Worm (Caenorhabditis elegans): ENCODE results near the gene nst-1.

nst-1 gene

ce11 chrII:8311484-8311883 is 28.5 kb upstream of the nst-1 start:
- TF ChIP-seq let-526 (GFP tag; IDR thresholded peaks at IDR 0.05), result no peak

- TF ChIP-seq nfya-1 (tag; optimal IDR thresholded peaks at IDR 0.05; ENCODE audit: borderline replicate concordance, insufficient read depth), result no peak
These were observed 25.3 kb upstream of the nst-1 start for ce11 chrII:8308314-8308713.

ce11 chrII:8295296-8295695 is 12.3 kb upstream of the nst-1 start, which contains the start of gene nlp-55:
Gene nlp-55, minus strand, starts transcription at chrII:8295396.
- TF ChIP-seq tbp1 (GFP tag; optimal IDR thresholded peaks at IDR 0.05), result no peak
- no peak for TF ChIP-seq sptf-2 (GFP tag; optimal IDR thresholded peaks at IDR 0.05)
- no peak for TF ChIP-seq T26A5.8 (tag; optimal IDR thresholded peaks at IDR 0.05)
- TF ChIP-seq nhr-90 (tag; optimal IDR thresholded peaks at IDR 0.05), result no peak
- no peak for TF ChIP-seq ccch-3 (GFP tag; optimal IDR thresholded peaks at IDR 0.05)
- no peak for TF ChIP-seq Y79H2A.3 (GFP tag; conservative IDR thresholded peaks at IDR 0.05)
- no peak for TF ChIP-seq madf-10 (tag; optimal IDR thresholded peaks at IDR 0.05)
- no peak for TF ChIP-seq fkh-3 (tag; optimal IDR thresholded peaks at IDR 0.05)

ce11 chrII:8285837-8286236 is 2.8 kb upstream of the nst-1 start:
- TF ChIP-seq cebp-2 (GFP tag; IDR thresholded peaks at IDR 0.05) (0 out of 2 replicates have a peak, but pooled peaks have one; percentile 19), madf-6 (GFP tag; IDR thresholded peaks at IDR 0.05) (0 out of 2 replicates have a peak, but pooled peaks have one; percentile 10), snpc-1.1 (tag; optimal IDR thresholded peaks at IDR 0.05; ENCODE audit: insufficient read depth) (peak; percentile 80), B0336.3 (GFP tag; IDR thresholded peaks at IDR 0.05) (0 out of 2 replicates have a peak, but pooled peaks have one; percentile 6), snpc-4 (GFP tag; optimal IDR thresholded peaks at IDR 0.05) (peak; percentile 33), snpc-4 (tag; optimal IDR thresholded peaks at IDR 0.05) (peak in 3 of 4 experiments; percentile 40 to 91 (median 89)), Y56A3A.18 (GFP tag; IDR thresholded peaks at IDR 0.05) (0 out of 2 replicates have a peak, but pooled peaks have one; percentile 30), pbrm-1 (GFP tag; IDR thresholded peaks at IDR 0.05) (peak; percentile 69), mcd-1 (GFP tag; IDR thresholded peaks at IDR 0.05) (0 out of 2 replicates have a peak, but pooled peaks have one; percentile 17), attf-6 (GFP tag; IDR thresholded peaks at IDR 0.05) (peak; percentile 80; the same call in 1 of the 2 replicates)

- no peak for TF ChIP-seq nhr-179 (tag; optimal IDR thresholded peaks at IDR 0.05)
- TF ChIP-seq tlf-1 (GFP tag; optimal IDR thresholded peaks at IDR 0.05), result no peak
- no peak for TF ChIP-seq C17E4.6 (GFP tag; IDR thresholded peaks at IDR 0.05)
- TF ChIP-seq rpc-1 (optimal IDR thresholded peaks at IDR 0.05), result no peak
- no peak for TF ChIP-seq rpc-1 (tag; optimal IDR thresholded peaks at IDR 0.05)
- TF ChIP-seq pha-4 (tag; optimal IDR thresholded peaks at IDR 0.05), result no peak
- TF ChIP-seq him-1 (tag; optimal IDR thresholded peaks at IDR 0.05), result no peak
- TF ChIP-seq akir-1 (GFP tag; optimal IDR thresholded peaks at IDR 0.05), result no peak
- no peak for TF ChIP-seq zfh-2 (GFP tag; conservative IDR thresholded peaks at IDR 0.05)
- no peak for TF ChIP-seq C06A6.2 (GFP tag; conservative IDR thresholded peaks at IDR 0.05)
- TF ChIP-seq efl-1 (GFP tag; optimal IDR thresholded peaks at IDR 0.05), result no peak
- no peak for TF ChIP-seq ccch-3 (GFP tag; optimal IDR thresholded peaks at IDR 0.05)
- no peak for TF ChIP-seq snpc-1.3 (tag; optimal IDR thresholded peaks at IDR 0.05; ENCODE audit: insufficient read depth)
- TF ChIP-seq F57A8.1 (GFP tag; optimal IDR thresholded peaks at IDR 0.05), result no peak
- TF ChIP-seq lin-40 (tag; optimal IDR thresholded peaks at IDR 0.05), result no peak
- no peak for TF ChIP-seq K12H6.12 (tag; optimal IDR thresholded peaks at IDR 0.05)
- TF ChIP-seq chd-7 (tag; optimal IDR thresholded peaks at IDR 0.05), result no peak
- TF ChIP-seq hsf-1 (GFP tag; IDR thresholded peaks at IDR 0.05), result no peak
These were observed 4.6 kb downstream of the nst-1 start, which contains the start of the genes mrpl-10 and clec-142 for ce11 chrII:8278415-8278814. Gene mrpl-10, minus strand, starts transcription at chrII:8278515. Gene clec-142, plus strand, starts transcription at chrII:8278678.

All from whole organism, young adult.